Worm (Caenorhabditis elegans): Measurements from ENCODE around the gene slcf-1.

ce11 chrX:10480563-10481290 lies 48.4 kb upstream of the slcf-1 start, which contains the start of gene elt-2:
- TF ChIP-seq ama-1 (optimal IDR thresholded peaks at IDR 0.05) (no peak), tbx-11 (GFP tag; IDR thresholded peaks at IDR 0.05) (no peak), pes-1 (GFP tag; IDR thresholded peaks at IDR 0.05) (no peak), tra-4 (tag; optimal IDR thresholded peaks at IDR 0.05) (no peak), ceh-13 (GFP tag; optimal IDR thresholded peaks at IDR 0.05) (no peak), scrt-1 (GFP tag; IDR thresholded peaks at IDR 0.05) (no peak)
